Worm (Caenorhabditis elegans): ENCODE results near the gene ndub-5.

The ndub-5 gene

ce11 chrII:5661735-5662177, 29.4 kb downstream of the ndub-5 start:
- no peak for TF ChIP-seq blmp-1 (tag; optimal IDR thresholded peaks at IDR 0.05)
- TF ChIP-seq ceh-43 (GFP tag; optimal IDR thresholded peaks at IDR 0.05), result peak; percentile 66
- TF ChIP-seq mls-2 (tag; optimal IDR thresholded peaks at IDR 0.05), result peak; percentile 97
- TF ChIP-seq nhr-28 (tag; optimal IDR thresholded peaks at IDR 0.05), result no peak
- TF ChIP-seq hlh-1 (tag; optimal IDR thresholded peaks at IDR 0.05), result peak; percentile 79
- TF ChIP-seq lsy-2 (tag; optimal IDR thresholded peaks at IDR 0.05), result peak; percentile 70
- no peak for TF ChIP-seq unc-39 (tag; optimal IDR thresholded peaks at IDR 0.05)
- peak; percentile 77 for TF ChIP-seq sem-2 (GFP tag; optimal IDR thresholded peaks at IDR 0.05)
- no peak for TF ChIP-seq zip-8 (tag; optimal IDR thresholded peaks at IDR 0.05)
- TF ChIP-seq unc-120 (tag; optimal IDR thresholded peaks at IDR 0.05; ENCODE audit: poor library complexity, severe bottlenecking), result peak; percentile 93
- TF ChIP-seq lin-32 (GFP tag; optimal IDR thresholded peaks at IDR 0.05), result peak; percentile 70
- TF ChIP-seq drap-1 (GFP tag; optimal IDR thresholded peaks at IDR 0.05), result peak; percentile 90
- TF ChIP-seq unc-62 (GFP tag; optimal IDR thresholded peaks at IDR 0.05), result peak; percentile 58
- peak; percentile 38 for TF ChIP-seq nhr-2 (tag; optimal IDR thresholded peaks at IDR 0.05)
- peak; percentile 1 for TF ChIP-seq flh-1 (GFP tag; optimal IDR thresholded peaks at IDR 0.05)
- TF ChIP-seq ceh-39 (tag; optimal IDR thresholded peaks at IDR 0.05), result peak; percentile 73
- TF ChIP-seq ztf-11 (tag; optimal IDR thresholded peaks at IDR 0.05), result peak; percentile 62
- peak; percentile 76 for TF ChIP-seq elt-3 (tag; optimal IDR thresholded peaks at IDR 0.05)
- peak; percentile 78 for TF ChIP-seq cnd-1 (tag; optimal IDR thresholded peaks at IDR 0.05)
- TF ChIP-seq M03D4.4 (tag; optimal IDR thresholded peaks at IDR 0.05), result peak; percentile 86
- TF ChIP-seq ham-2 (GFP tag; optimal IDR thresholded peaks at IDR 0.05), result peak; percentile 96
- TF ChIP-seq ceh-83 (GFP tag; optimal IDR thresholded peaks at IDR 0.05), result peak; percentile 90
- no peak for TF ChIP-seq snpc-4 (tag; optimal IDR thresholded peaks at IDR 0.05)
- TF ChIP-seq mab-5 (tag; optimal IDR thresholded peaks at IDR 0.05), result no peak
- peak; percentile 71 for TF ChIP-seq nhr-237 (tag; optimal IDR thresholded peaks at IDR 0.05)
- peak; percentile 61 for TF ChIP-seq ces-1 (GFP tag; optimal IDR thresholded peaks at IDR 0.05)
- TF ChIP-seq nhr-76 (tag; optimal IDR thresholded peaks at IDR 0.05), result peak; percentile 54
- peak; percentile 80 for TF ChIP-seq pha-4 (tag; optimal IDR thresholded peaks at IDR 0.05)
- no peak for TF ChIP-seq elt-1 (tag; optimal IDR thresholded peaks at IDR 0.05; ENCODE audit: borderline replicate concordance, insufficient read depth)
- TF ChIP-seq nhr-12 (tag; optimal IDR thresholded peaks at IDR 0.05), result peak; percentile 23
- TF ChIP-seq bed-3 (GFP tag; optimal IDR thresholded peaks at IDR 0.05), result peak; percentile 54
- peak; percentile 34 for TF ChIP-seq tbx-8 (GFP tag; optimal IDR thresholded peaks at IDR 0.05)
- TF ChIP-seq lin-13 (tag; optimal IDR thresholded peaks at IDR 0.05), result no peak
- TF ChIP-seq sptf-1 (tag; optimal IDR thresholded peaks at IDR 0.05), result peak; percentile 95
- TF ChIP-seq mep-1 (tag; optimal IDR thresholded peaks at IDR 0.05), result peak; percentile 44

DNA sequence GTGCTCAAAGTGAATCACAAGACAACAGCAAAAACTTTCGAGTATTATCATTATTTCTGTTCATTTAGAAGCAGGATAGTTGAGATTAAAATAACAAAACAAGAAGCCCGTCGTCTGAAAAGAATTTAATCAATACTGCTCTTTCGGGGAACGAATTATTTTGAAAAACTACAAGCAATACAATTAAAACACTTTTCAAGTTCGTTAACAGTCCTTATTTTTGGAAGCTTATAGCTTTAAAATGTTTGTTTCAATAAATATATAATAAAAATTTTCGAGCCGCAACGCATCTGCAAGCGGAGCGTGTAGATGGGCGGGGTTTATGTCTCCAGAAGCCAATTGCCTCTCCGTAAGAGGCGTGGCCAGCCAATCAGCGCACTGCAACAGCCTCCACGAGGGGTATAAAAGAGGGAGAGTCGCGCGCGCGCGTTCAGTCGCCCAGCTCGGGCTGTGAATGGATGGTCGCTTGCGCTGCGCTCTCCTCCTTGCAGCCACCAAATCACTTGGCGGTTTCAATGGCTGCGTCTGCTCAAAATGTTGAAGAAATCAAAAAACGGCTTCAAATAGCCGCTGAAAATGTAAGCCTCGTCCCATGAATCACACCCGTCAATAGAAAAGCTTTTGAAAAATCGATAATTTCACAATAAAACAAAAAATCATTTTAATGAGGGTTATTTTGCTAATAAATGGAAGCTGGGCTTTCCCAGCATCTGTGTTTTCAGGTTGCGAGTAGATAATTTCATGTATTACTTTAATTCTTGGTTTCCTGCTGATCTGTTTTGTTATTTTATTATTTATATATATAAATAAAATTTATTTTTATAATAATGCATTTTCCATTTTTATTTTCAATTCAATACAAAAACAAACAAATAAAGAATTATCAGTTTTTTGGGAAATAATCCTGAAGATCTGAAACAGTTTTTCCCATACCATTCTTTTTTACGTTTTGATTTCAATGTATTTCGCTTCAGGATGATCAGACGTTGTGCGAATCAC, 30.1 kb downstream of the ndub-5 start, which contains the start of the genes ift-43 and mdt-26:
Gene ift-43 (minus strand): TSS at position 51 of the 999 bp plus-strand sequence.
Gene mdt-26 (plus strand): TSS at position 446 of the 999 bp plus-strand sequence.
- TF ChIP-seq sem-2 (GFP tag; optimal IDR thresholded peaks at IDR 0.05) (no peak), nhr-76 (tag; optimal IDR thresholded peaks at IDR 0.05) (no peak), unc-39 (tag; optimal IDR thresholded peaks at IDR 0.05) (no peak), mep-1 (tag; optimal IDR thresholded peaks at IDR 0.05) (peak; percentile 42), elt-1 (tag; optimal IDR thresholded peaks at IDR 0.05; ENCODE audit: borderline replicate concordance, insufficient read depth) (no peak), lsy-2 (tag; optimal IDR thresholded peaks at IDR 0.05) (peak; percentile 86), nhr-12 (tag; optimal IDR thresholded peaks at IDR 0.05) (no peak), cnd-1 (tag; optimal IDR thresholded peaks at IDR 0.05) (peak; percentile 80), mab-5 (tag; optimal IDR thresholded peaks at IDR 0.05) (peak; percentile 48), ztf-11 (tag; optimal IDR thresholded peaks at IDR 0.05) (peak; percentile 20), snpc-4 (tag; optimal IDR thresholded peaks at IDR 0.05) (no peak), bed-3 (GFP tag; optimal IDR thresholded peaks at IDR 0.05) (no peak), blmp-1 (tag; optimal IDR thresholded peaks at IDR 0.05) (no peak), pha-4 (tag; optimal IDR thresholded peaks at IDR 0.05) (peak; percentile 53), mls-2 (tag; optimal IDR thresholded peaks at IDR 0.05) (peak; percentile 40), nhr-2 (tag; optimal IDR thresholded peaks at IDR 0.05) (no peak), ceh-43 (GFP tag; optimal IDR thresholded peaks at IDR 0.05) (no peak), ceh-83 (GFP tag; optimal IDR thresholded peaks at IDR 0.05) (no peak), nhr-28 (tag; optimal IDR thresholded peaks at IDR 0.05) (no peak), unc-62 (GFP tag; optimal IDR thresholded peaks at IDR 0.05) (peak; percentile 42), zip-8 (tag; optimal IDR thresholded peaks at IDR 0.05) (no peak), ces-1 (GFP tag; optimal IDR thresholded peaks at IDR 0.05) (peak; percentile 36), hlh-1 (tag; optimal IDR thresholded peaks at IDR 0.05) (peak; percentile 55), unc-120 (tag; optimal IDR thresholded peaks at IDR 0.05; ENCODE audit: poor library complexity, severe bottlenecking) (peak; percentile 74), ceh-39 (tag; optimal IDR thresholded peaks at IDR 0.05) (no peak), flh-1 (GFP tag; optimal IDR thresholded peaks at IDR 0.05) (peak; percentile 32), nhr-237 (tag; optimal IDR thresholded peaks at IDR 0.05) (no peak), M03D4.4 (tag; optimal IDR thresholded peaks at IDR 0.05) (peak; percentile 67), ham-2 (GFP tag; optimal IDR thresholded peaks at IDR 0.05) (peak; percentile 78), lin-32 (GFP tag; optimal IDR thresholded peaks at IDR 0.05) (no peak), elt-3 (tag; optimal IDR thresholded peaks at IDR 0.05) (no peak), tbx-8 (GFP tag; optimal IDR thresholded peaks at IDR 0.05) (no peak), drap-1 (GFP tag; optimal IDR thresholded peaks at IDR 0.05) (peak; percentile 70), sptf-1 (tag; optimal IDR thresholded peaks at IDR 0.05) (peak; percentile 85), lin-13 (tag; optimal IDR thresholded peaks at IDR 0.05) (peak; percentile 73)
